Fruit fly (Drosophila melanogaster) whole organism, pupa: ENCODE results near the gene CG18258.
A peak's percentile ranks its signal among the peaks of the same experiment; 100 is the strongest.

Experiments
- CG10348 ChIP-seq: fragments of 200-800 bp; sonication (Bioruptor generic); IDR thresholded peaks from 2 replicates; pipeline ENCODE4 v1.3.6; 2022; ENCODE audit warnings: missing biosample characterization, missing genetic modification characterization
- CG12605 ChIP-seq: fragments of 200-800 bp; sonication (Bioruptor generic); IDR thresholded peaks from 2 replicates; pipeline ENCODE4 v1.3.6; 2022; ENCODE audit warnings: missing biosample characterization, missing genetic modification characterization
- CG13204 ChIP-seq: fragments of 200-800 bp; sonication (Bioruptor generic); optimal IDR thresholded peaks from 2 replicates; lab custom pipeline; 2018; ENCODE audit warnings: missing biosample characterization, mild to moderate bottlenecking, missing genetic modification characterization, moderate library complexity
- CG14655 ChIP-seq: fragments of 200-800 bp; sonication (Bioruptor generic); optimal IDR thresholded peaks from 3 replicates; lab custom pipeline; 2017; ENCODE audit warnings: mild to moderate bottlenecking, missing biosample characterization, missing genetic modification reagents, missing genetic modification characterization
- CG15710 ChIP-seq: fragments of 200-800 bp; sonication (Bioruptor generic); optimal IDR thresholded peaks from 2 replicates; lab custom pipeline; 2018; ENCODE audit warnings: missing biosample characterization, mild to moderate bottlenecking, missing genetic modification characterization, moderate library complexity
- CG17806 ChIP-seq: fragments of 200-800 bp; sonication (Bioruptor generic); optimal IDR thresholded peaks from 2 replicates; lab custom pipeline; 2018; ENCODE audit warnings: missing biosample characterization, mild to moderate bottlenecking, missing genetic modification characterization, moderate library complexity
- CG32121 ChIP-seq: fragments of 200-800 bp; sonication (Bioruptor generic); IDR thresholded peaks from 2 replicates; pipeline ENCODE4 v1.3.6; 2022; ENCODE audit warnings: missing biosample characterization, missing genetic modification characterization
- CG34367 ChIP-seq: fragments of 200-800 bp; sonication (Bioruptor generic); optimal IDR thresholded peaks from 2 replicates; lab custom pipeline; 2018; ENCODE audit warnings: missing biosample characterization, mild to moderate bottlenecking, missing genetic modification characterization
- CG4496 ChIP-seq: fragments of 200-800 bp; sonication (Bioruptor generic); IDR thresholded peaks from 3 replicates; pipeline ENCODE4 v1.3.6; 2022; ENCODE audit warnings: missing biosample characterization, missing genetic modification characterization
- CG8159 ChIP-seq: fragments of 200-800 bp; sonication (Bioruptor generic); optimal IDR thresholded peaks from 3 replicates; lab custom pipeline; 2018; ENCODE audit warnings: missing biosample characterization, mild to moderate bottlenecking, missing genetic modification characterization, moderate library complexity
- CG8301 ChIP-seq: fragments of 200-800 bp; sonication (Bioruptor generic); optimal IDR thresholded peaks from 2 replicates; lab custom pipeline; 2018; ENCODE audit warnings: missing biosample characterization, mild to moderate bottlenecking, missing genetic modification characterization
- CG9948 ChIP-seq: fragments of 200-800 bp; sonication (Bioruptor generic); optimal IDR thresholded peaks from 2 replicates; lab custom pipeline; 2018; ENCODE audit warnings: missing biosample characterization, mild to moderate bottlenecking, missing genetic modification characterization, moderate library complexity
- D1 ChIP-seq: fragments of 200-800 bp; sonication (Bioruptor generic); optimal IDR thresholded peaks from 2 replicates; lab custom pipeline; 2018; ENCODE audit warnings: missing biosample characterization, mild to moderate bottlenecking, missing genetic modification characterization, moderate library complexity
- EcR ChIP-seq: fragments of 200-800 bp; sonication (Bioruptor generic); optimal IDR thresholded peaks from 3 replicates; lab custom pipeline; 2019; ENCODE audit warnings: missing biosample characterization, missing genetic modification characterization, mild to moderate bottlenecking, moderate library complexity, missing genetic modification reagents
- Ets98B ChIP-seq: fragments of 200-800 bp; sonication (Bioruptor generic); IDR thresholded peaks from 2 replicates; pipeline ENCODE4 v1.3.6; 2022; ENCODE audit warnings: missing biosample characterization, missing genetic modification characterization
- Pif1A ChIP-seq: fragments of 200-800 bp; sonication (Bioruptor generic); optimal IDR thresholded peaks from 3 replicates; lab custom pipeline; 2016; ENCODE audit warnings: missing biosample characterization, missing genetic modification characterization
- Pif1B ChIP-seq: fragments of 200-800 bp; sonication (Bioruptor generic); optimal IDR thresholded peaks from 3 replicates; lab custom pipeline; 2016; ENCODE audit warnings: missing biosample characterization, missing genetic modification characterization
- Snoo ChIP-seq: fragments of 200-800 bp; sonication (Bioruptor generic); optimal IDR thresholded peaks from 3 replicates; lab custom pipeline; 2017; ENCODE audit warnings: missing biosample characterization, mild to moderate bottlenecking, missing genetic modification characterization, inconsistent platforms
- fd96Ca ChIP-seq: fragments of 200-800 bp; sonication (Bioruptor generic); IDR thresholded peaks from 3 replicates; pipeline ENCODE4 v1.3.6; 2022; ENCODE audit warnings: missing biosample characterization, missing genetic modification characterization
- gl ChIP-seq: fragments of 200-800 bp; sonication (Bioruptor generic); optimal IDR thresholded peaks from 2 replicates; lab custom pipeline; 2018; ENCODE audit warnings: missing biosample characterization, mild to moderate bottlenecking, missing genetic modification characterization
- rn ChIP-seq: fragments of 200-800 bp; sonication (Bioruptor generic); IDR thresholded peaks from 2 replicates; pipeline ENCODE4 v1.3.6; 2022; ENCODE audit warnings: missing biosample characterization, missing genetic modification characterization

The CG18258 gene

DNA sequence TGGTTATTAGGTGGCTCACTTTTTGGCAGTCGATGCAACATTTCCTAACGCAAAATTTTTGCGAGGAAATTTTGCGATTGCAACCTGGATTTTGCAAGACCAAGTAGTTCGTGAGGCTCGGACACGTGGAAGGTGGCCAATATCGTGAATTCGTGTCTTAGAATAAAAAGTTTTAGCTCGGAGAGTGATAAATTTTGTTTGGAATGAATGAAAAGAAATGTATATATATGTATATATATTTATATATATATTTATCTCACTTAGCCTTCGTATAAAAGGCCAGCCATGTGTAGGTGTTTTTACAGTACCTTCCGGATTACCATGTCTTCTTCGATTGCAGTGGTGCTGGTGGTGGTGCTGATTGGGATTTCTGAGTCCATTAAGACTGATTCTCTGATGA is at the start of gene CG18258:
Gene CG18258 (plus strand): TSS at position 301 of the 400 bp plus-strand sequence.
- TF ChIP-seq D1 (no peak), CG32121 (GFP tag; lab: Robert Waterston, UW) (no peak), CG14655 (GFP tag; lab: Kevin White, UChicago) (no peak), Pif1A (no peak), rn (GFP tag; lab: Robert Waterston, UW) (no peak), fd96Ca (no peak), CG17806 (tag; lab: Kevin White, UChicago) (no peak), CG10348 (GFP tag; lab: Robert Waterston, UW) (no peak), CG34367 (no peak), CG12605 (GFP tag; lab: Robert Waterston, UW) (no peak), Snoo (tag; lab: Kevin White, UChicago) (no peak), CG9948 (tag; lab: Kevin White, UChicago) (no peak), EcR (GFP tag; lab: Kevin White, UChicago) (no peak), CG13204 (no peak), CG8159 (tag; lab: Kevin White, UChicago) (no peak), Ets98B (GFP tag; lab: Robert Waterston, UW) (no peak), gl (tag; lab: Kevin White, UChicago) (no peak)

DNA sequence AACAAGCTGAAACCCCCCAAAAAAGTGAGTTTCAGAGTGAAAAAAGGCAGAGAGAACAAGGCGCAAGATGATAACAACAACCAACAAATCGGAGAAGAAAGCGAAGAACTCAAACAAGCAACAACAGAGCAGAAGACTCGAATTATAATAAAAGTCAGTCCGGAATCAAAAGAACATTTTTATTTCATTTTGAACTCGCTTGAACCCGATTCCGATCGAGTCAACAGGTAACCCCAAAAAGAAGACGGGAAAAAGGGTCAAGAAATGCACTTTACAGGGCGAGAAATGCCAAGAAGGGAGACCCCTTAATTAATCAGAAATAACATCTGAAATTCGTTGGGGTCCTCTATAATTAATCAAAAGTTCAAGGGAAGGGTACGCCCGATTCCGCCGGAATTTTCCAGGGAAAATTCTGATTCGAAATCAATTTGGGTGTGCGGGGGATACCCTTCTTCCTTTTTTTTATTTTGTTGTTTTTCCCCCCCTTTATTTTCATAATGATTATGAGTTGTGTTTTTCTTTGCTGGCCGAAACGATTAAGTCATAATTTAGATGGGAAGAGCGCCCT is 49.6 kb upstream of the CG18258 start:
- no peak for TF ChIP-seq Pif1A
- TF ChIP-seq Ets98B (GFP tag; lab: Robert Waterston, UW): no peak
- TF ChIP-seq CG8159 (tag; lab: Kevin White, UChicago): no peak
- TF ChIP-seq fd96Ca: no peak
- no peak for TF ChIP-seq CG4496 (GFP tag; lab: Robert Waterston, UW)
- TF ChIP-seq CG34367: no peak
- no peak for TF ChIP-seq rn (GFP tag; lab: Robert Waterston, UW)
- TF ChIP-seq Snoo (tag; lab: Kevin White, UChicago): no peak
- TF ChIP-seq EcR (GFP tag; lab: Kevin White, UChicago): no peak
- no peak for TF ChIP-seq D1
- no peak for TF ChIP-seq CG9948 (tag; lab: Kevin White, UChicago)

DNA sequence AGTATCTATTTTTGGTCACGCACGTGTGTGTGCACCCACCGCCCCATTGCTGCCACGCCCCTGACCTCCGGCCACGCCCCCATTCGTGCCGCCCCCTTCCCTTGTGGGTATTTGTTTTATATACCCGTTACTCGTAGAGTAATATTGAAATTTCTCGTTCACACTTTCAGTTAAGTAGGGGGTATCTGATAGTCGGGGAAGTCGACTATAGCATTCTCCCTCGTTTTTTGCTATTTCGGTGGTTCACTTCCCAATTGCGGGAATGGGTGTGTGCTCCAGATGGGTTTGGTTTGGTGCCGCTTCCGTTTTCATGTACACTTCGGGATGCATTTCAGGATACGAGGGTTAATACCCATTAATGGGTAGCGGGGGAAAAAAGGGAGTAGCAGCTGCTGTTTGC is 44.8 kb upstream of the CG18258 start:
- TF ChIP-seq Snoo (tag; lab: Kevin White, UChicago) (no peak), CG14655 (GFP tag; lab: Kevin White, UChicago) (no peak), CG10348 (GFP tag; lab: Robert Waterston, UW) (no peak), CG8301 (tag; lab: Kevin White, UChicago) (no peak), CG34367 (no peak), CG17806 (tag; lab: Kevin White, UChicago) (no peak), Pif1A (no peak), CG32121 (GFP tag; lab: Robert Waterston, UW) (no peak), CG4496 (GFP tag; lab: Robert Waterston, UW) (no peak), CG9948 (tag; lab: Kevin White, UChicago) (no peak), Ets98B (GFP tag; lab: Robert Waterston, UW) (no peak)

DNA sequence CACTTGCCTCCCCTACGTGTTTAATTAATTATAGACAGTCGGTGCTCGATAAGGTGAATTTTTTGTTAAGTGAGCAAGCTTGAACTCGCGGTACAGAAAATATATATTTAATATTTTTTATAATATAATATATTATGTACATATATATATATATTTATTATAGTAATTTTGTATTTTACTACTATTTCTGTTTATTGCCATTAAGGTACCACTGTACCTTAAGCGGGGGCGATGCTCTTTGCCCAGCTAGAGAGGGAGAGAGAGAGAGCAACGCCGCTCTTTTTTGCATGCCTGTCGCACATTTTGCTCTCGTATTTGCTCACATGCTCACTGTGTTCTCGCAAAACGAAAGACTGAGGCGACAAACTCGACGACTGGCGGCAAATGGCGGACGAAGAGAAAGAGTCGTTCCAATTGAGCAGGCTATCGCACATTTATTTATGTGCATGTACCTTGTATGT is 41.6 kb upstream of the CG18258 start:
- TF ChIP-seq D1: no peak
- TF ChIP-seq Ets98B (GFP tag; lab: Robert Waterston, UW): peak; percentile 79
- TF ChIP-seq CG4496 (GFP tag; lab: Robert Waterston, UW): peak; percentile 36; the same call in 1 of the 3 replicates
- TF ChIP-seq CG32121 (GFP tag; lab: Robert Waterston, UW): peak; percentile 79
- TF ChIP-seq fd96Ca: peak; percentile 69; the same call in 2 of the 3 replicates
- peak; percentile 69 for TF ChIP-seq CG15710 (tag; lab: Kevin White, UChicago)
- TF ChIP-seq CG34367: peak; percentile 46
- TF ChIP-seq CG13204: peak; percentile 35
- peak; percentile 56 for TF ChIP-seq Pif1B (GFP tag; lab: Kevin White, UChicago)
- TF ChIP-seq CG8159 (tag; lab: Kevin White, UChicago): peak; percentile 77
- peak; percentile 53; the same call in 1 of the 2 replicates for TF ChIP-seq CG12605 (GFP tag; lab: Robert Waterston, UW)
- TF ChIP-seq rn (GFP tag; lab: Robert Waterston, UW): no peak
- TF ChIP-seq Snoo (tag; lab: Kevin White, UChicago): peak; percentile 47
- no peak for TF ChIP-seq gl (tag; lab: Kevin White, UChicago)
- peak; percentile 82 for TF ChIP-seq CG14655 (GFP tag; lab: Kevin White, UChicago)
- peak; percentile 93 for TF ChIP-seq EcR (GFP tag; lab: Kevin White, UChicago)
- TF ChIP-seq CG9948 (tag; lab: Kevin White, UChicago): peak; percentile 70
- TF ChIP-seq CG10348 (GFP tag; lab: Robert Waterston, UW): no peak
- TF ChIP-seq CG8301 (tag; lab: Kevin White, UChicago): peak; percentile 54
- TF ChIP-seq Pif1A: peak; percentile 35
- TF ChIP-seq CG17806 (tag; lab: Kevin White, UChicago): peak; percentile 67

DNA sequence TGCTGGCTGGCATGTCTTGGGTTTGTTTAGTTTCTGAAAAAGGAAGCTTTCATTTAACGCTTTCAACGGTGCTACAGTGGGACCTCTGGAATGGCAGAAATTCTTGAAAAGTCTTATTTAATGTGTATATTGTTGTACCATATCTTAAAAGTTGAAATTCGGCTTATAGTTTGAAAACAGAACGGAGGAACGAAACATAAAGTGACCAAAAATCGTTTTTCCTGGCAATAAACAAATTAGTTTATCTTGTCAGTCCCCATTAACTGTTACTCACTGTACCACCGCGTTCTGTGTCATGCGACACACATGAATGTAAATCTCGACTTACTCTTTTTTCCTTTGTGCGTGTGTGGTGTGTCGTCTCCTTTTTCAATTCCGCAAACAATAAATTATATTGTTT is 40.0 kb upstream of the CG18258 start:
- TF ChIP-seq CG14655 (GFP tag; lab: Kevin White, UChicago) (no peak), gl (tag; lab: Kevin White, UChicago) (no peak), CG34367 (no peak), fd96Ca (no peak), CG9948 (tag; lab: Kevin White, UChicago) (no peak), Snoo (tag; lab: Kevin White, UChicago) (peak; percentile 22), CG12605 (GFP tag; lab: Robert Waterston, UW) (no peak), Pif1A (peak; percentile 17), CG4496 (GFP tag; lab: Robert Waterston, UW) (no peak), CG10348 (GFP tag; lab: Robert Waterston, UW) (no peak), CG32121 (GFP tag; lab: Robert Waterston, UW) (no peak), Pif1B (GFP tag; lab: Kevin White, UChicago) (no peak), CG8301 (tag; lab: Kevin White, UChicago) (no peak), D1 (no peak), CG13204 (no peak), Ets98B (GFP tag; lab: Robert Waterston, UW) (no peak), CG17806 (tag; lab: Kevin White, UChicago) (peak; percentile 9), rn (GFP tag; lab: Robert Waterston, UW) (no peak), CG8159 (tag; lab: Kevin White, UChicago) (peak; percentile 26), EcR (GFP tag; lab: Kevin White, UChicago) (no peak), CG15710 (tag; lab: Kevin White, UChicago) (peak; percentile 11)
